Worm (Caenorhabditis elegans) whole organism, L4/young adult: ENCODE measurements around the gene miz-1.

Source experiments
- W03F9.2 ChIP-seq: fragments of 150-350 bp; optimal IDR thresholded peaks from 2 replicates; lab custom pipeline; 2014; ENCODE audit warnings: missing biosample characterization, missing genetic modification characterization
- dao-5 ChIP-seq: sonication (generic microtip); optimal IDR thresholded peaks from 2 replicates; lab custom pipeline; 2016; ENCODE audit warnings: missing genotype, missing genetic modification characterization, moderate library complexity, missing compliant biosample characterization
- him-1 ChIP-seq: sonication (generic microtip); optimal IDR thresholded peaks from 2 replicates; lab custom pipeline; 2016; ENCODE audit warnings: missing genotype, missing genetic modification reagents, missing genetic modification characterization, missing compliant biosample characterization

ce11 chrIV:10864031-10864430, 51.8 kb downstream of the miz-1 start, which contains the start of gene nish-1:
- TF ChIP-seq dao-5 (tag; lab: Kevin White, UChicago) (no peak), him-1 (no peak), W03F9.2 (tag; lab: Kevin White, UChicago) (no peak)
